Worm (Caenorhabditis elegans) whole organism, L4 larva: ENCODE data around the gene D2023.1.

Source experiments
- D1046.2 ChIP-seq: fragments of 200-800 bp; sonication (Bioruptor generic); IDR thresholded peaks from 2 replicates; pipeline ENCODE4 v1.3.6; 2022; ENCODE audit warnings: missing genetic modification characterization, missing compliant biosample characterization
- F44E2.7 ChIP-seq: fragments of 200-800 bp; sonication (Bioruptor generic); IDR thresholded peaks from 2 replicates; pipeline ENCODE4 v2.1.2; 2022; ENCODE audit warnings: missing genetic modification characterization, missing compliant biosample characterization
- T20F7.1 ChIP-seq: fragments of 200-800 bp; sonication (Bioruptor generic); optimal IDR thresholded peaks from 2 replicates; lab custom pipeline; 2018; ENCODE audit warnings: mild to moderate bottlenecking, missing genetic modification characterization, missing compliant biosample characterization
- Y105C5A.15 ChIP-seq: fragments of 200-800 bp; sonication (Bioruptor generic); IDR thresholded peaks from 2 replicates; pipeline ENCODE4 v1.3.6; 2022; ENCODE audit warnings: missing genetic modification characterization, missing compliant biosample characterization
- Y75B8A.6 ChIP-seq: fragments of 200-800 bp; sonication (Bioruptor generic); IDR thresholded peaks from 2 replicates; pipeline ENCODE4 v1.3.6; 2022; ENCODE audit warnings: missing genetic modification reagents, missing genetic modification characterization, missing compliant biosample characterization
- aha-1 ChIP-seq: fragments of 150-350 bp; peaks from one replicate; lab custom pipeline; 2014; ENCODE audit warnings: missing biosample characterization, missing genetic modification characterization
- attf-4 ChIP-seq: sonication (generic microtip); optimal IDR thresholded peaks from 3 replicates; lab custom pipeline; 2017; ENCODE audit warnings: missing biosample characterization, missing genetic modification characterization
- ceh-20 ChIP-seq: fragments of 200-800 bp; sonication (Bioruptor generic); IDR thresholded peaks from 2 replicates; pipeline ENCODE4 v1.3.6; 2022; ENCODE audit warnings: missing genetic modification reagents, missing genetic modification characterization, missing compliant biosample characterization
- ceh-44 ChIP-seq: fragments of 200-800 bp; sonication (Bioruptor generic); IDR thresholded peaks from 2 replicates; pipeline ENCODE4 v1.3.6; 2022; ENCODE audit warnings: missing genetic modification reagents, missing genetic modification characterization, missing compliant biosample characterization
- ceh-62 ChIP-seq: sonication (generic microtip); optimal IDR thresholded peaks from 2 replicates; lab custom pipeline; 2017; ENCODE audit warnings: missing biosample characterization, missing genetic modification characterization
- ces-1 ChIP-seq: fragments of 150-350 bp; sonication (generic microtip); optimal IDR thresholded peaks from 4 replicates; lab custom pipeline; 2014; ENCODE audit warnings: missing biosample characterization, missing genetic modification reagents, missing genetic modification characterization
- daf-16 ChIP-seq, 3 experiments: sonication (generic microtip); optimal IDR thresholded peaks; 2 replicates each; lab custom pipeline; 2016 to 2017; ENCODE audit warnings: missing genetic modification characterization in 3 of 3, missing genetic modification reagents in 3 of 3, mild to moderate bottlenecking in 2 of 3, missing compliant biosample characterization in 2 of 3, missing biosample characterization in 1 of 3, moderate library complexity in 1 of 3
- dmd-6 ChIP-seq: fragments of 200-800 bp; sonication (Bioruptor generic); IDR thresholded peaks from 2 replicates; pipeline ENCODE4 v1.3.6; 2022; ENCODE audit warnings: missing genetic modification reagents, missing genetic modification characterization, missing compliant biosample characterization
- dmd-9 ChIP-seq: fragments of 200-800 bp; sonication (Bioruptor generic); IDR thresholded peaks from 2 replicates; pipeline ENCODE4 v1.3.6; 2022; ENCODE audit warnings: missing genetic modification reagents, missing genetic modification characterization, missing compliant biosample characterization
- egl-27 ChIP-seq: sonication (generic microtip); optimal IDR thresholded peaks from 3 replicates; lab custom pipeline; 2017; ENCODE audit warnings: missing biosample characterization, missing genetic modification reagents, missing genetic modification characterization
- egl-43 ChIP-seq: fragments of 200-800 bp; sonication (Bioruptor generic); IDR thresholded peaks from 2 replicates; pipeline ENCODE4 v1.3.6; 2022; ENCODE audit warnings: missing genetic modification reagents, missing genetic modification characterization, missing compliant biosample characterization
- fkh-10 ChIP-seq: fragments of 150-350 bp; optimal IDR thresholded peaks from 2 replicates; lab custom pipeline; 2014; ENCODE audit warnings: missing biosample characterization, missing genetic modification reagents, missing genetic modification characterization
- lim-7 ChIP-seq: fragments of 200-800 bp; sonication (Bioruptor generic); IDR thresholded peaks from 2 replicates; pipeline ENCODE4 v1.3.6; 2022; ENCODE audit warnings: missing genetic modification characterization, missing compliant biosample characterization
- lin-29 ChIP-seq: fragments of 200-800 bp; sonication (Bioruptor generic); IDR thresholded peaks from 2 replicates; pipeline ENCODE4 v1.3.6; 2022; ENCODE audit warnings: missing genetic modification reagents, missing genetic modification characterization, missing compliant biosample characterization
- lin-38 ChIP-seq: fragments of 200-800 bp; sonication (Bioruptor generic); IDR thresholded peaks from 2 replicates; pipeline ENCODE4 v1.3.6; 2022; ENCODE audit warnings: missing genetic modification reagents, missing genetic modification characterization, missing compliant biosample characterization
- lin-39 ChIP-seq: fragments of 150-350 bp; optimal IDR thresholded peaks from 2 replicates; lab custom pipeline; 2014; ENCODE audit warnings: missing biosample characterization, missing genetic modification reagents, missing genetic modification characterization
- lir-3 ChIP-seq: sonication (generic microtip); optimal IDR thresholded peaks from 2 replicates; lab custom pipeline; 2016; ENCODE audit warnings: mild to moderate bottlenecking, missing genetic modification characterization, missing compliant biosample characterization
- madf-5 ChIP-seq, 2 experiments: fragments of 200-800 bp; sonication (Bioruptor generic); IDR thresholded peaks; 2 replicates each; pipeline ENCODE4 v1.3.6; 2022; ENCODE audit warnings: missing compliant biosample characterization in 2 of 2, missing genetic modification characterization in 2 of 2
- mep-1 ChIP-seq: fragments of 150-350 bp; sonication (generic microtip); optimal IDR thresholded peaks from 3 replicates; lab custom pipeline; 2014; ENCODE audit warnings: missing biosample characterization, missing genetic modification characterization
- mes-2 ChIP-seq: sonication (generic microtip); optimal IDR thresholded peaks from 2 replicates; lab custom pipeline; 2016; ENCODE audit warnings: missing genotype, mild to moderate bottlenecking, missing genetic modification characterization, missing compliant biosample characterization; ENCODE audit not compliant: poor library complexity, severe bottlenecking
- nhr-111 ChIP-seq: fragments of 200-800 bp; sonication (Bioruptor generic); optimal IDR thresholded peaks from 2 replicates; lab custom pipeline; 2018; ENCODE audit warnings: mild to moderate bottlenecking, missing genetic modification characterization, missing compliant biosample characterization
- nhr-41 ChIP-seq: fragments of 200-800 bp; sonication (Bioruptor generic); IDR thresholded peaks from 2 replicates; pipeline ENCODE4 v1.3.6; 2022; ENCODE audit warnings: missing genetic modification reagents, missing genetic modification characterization, missing compliant biosample characterization
- nhr-42 ChIP-seq: fragments of 200-800 bp; sonication (Bioruptor generic); IDR thresholded peaks from 2 replicates; pipeline ENCODE4 v1.3.6; 2022; ENCODE audit warnings: missing genetic modification characterization, missing compliant biosample characterization
- pha-4 ChIP-seq, 2 experiments: fragments of 150-350 bp in 1 of 2; fragments of 200-800 bp in 1 of 2; sonication (Bioruptor generic) in 1 of 2; IDR thresholded peaks in 1 of 2; optimal IDR thresholded peaks in 1 of 2; 2 replicates each; pipeline versions ENCODE4 v1.3.6 to Lab custom; 2014 to 2022; ENCODE audit warnings: missing genetic modification characterization in 2 of 2, missing genetic modification reagents in 2 of 2, missing biosample characterization in 1 of 2, missing compliant biosample characterization in 1 of 2
- php-3 ChIP-seq: fragments of 200-800 bp; sonication (Bioruptor generic); IDR thresholded peaks from 2 replicates; pipeline ENCODE4 v1.3.6; 2022; ENCODE audit warnings: missing genetic modification reagents, missing genetic modification characterization, missing compliant biosample characterization
- saeg-2 ChIP-seq: fragments of 200-800 bp; sonication (Bioruptor generic); IDR thresholded peaks from 2 replicates; pipeline ENCODE4 v1.3.6; 2022; ENCODE audit warnings: missing genetic modification reagents, missing genetic modification characterization, missing compliant biosample characterization
- spr-1 ChIP-seq: sonication (generic microtip); optimal IDR thresholded peaks from 2 replicates; lab custom pipeline; 2016; ENCODE audit warnings: mild to moderate bottlenecking, missing genetic modification characterization, missing compliant biosample characterization
- unc-130 ChIP-seq: sonication (generic microtip); optimal IDR thresholded peaks from 2 replicates; lab custom pipeline; 2016; ENCODE audit warnings: missing genetic modification reagents, missing genetic modification characterization, missing compliant biosample characterization
- unc-62 ChIP-seq, 3 experiments: fragments of 150-350 bp in 1 of 3; sonication (generic microtip); optimal IDR thresholded peaks in 2 of 3; peaks in 1 of 3; 1 replicate in 1 of 3; 2 replicates in 2 of 3; lab custom pipeline; 2014 to 2017; ENCODE audit warnings: missing biosample characterization in 3 of 3, missing genetic modification characterization in 3 of 3, missing genetic modification reagents in 3 of 3, missing genotype in 1 of 3
- vab-7 ChIP-seq: fragments of 200-800 bp; sonication (Bioruptor generic); IDR thresholded peaks from 2 replicates; pipeline ENCODE4 v1.3.6; 2022; ENCODE audit warnings: missing genetic modification reagents, missing genetic modification characterization, missing compliant biosample characterization
- zfp-3 ChIP-seq: fragments of 200-800 bp; sonication (Bioruptor generic); conservative IDR thresholded peaks from 2 replicates; pipeline ENCODE4 v1.3.6; 2022; ENCODE audit warnings: missing genetic modification reagents, missing genetic modification characterization, missing compliant biosample characterization

Gene D2023.1

ce11 chrV:11817263-11817726, 27.9 kb downstream of the D2023.1 start (continued):
- no peak for TF ChIP-seq lin-39 (tag; lab: Kevin White, UChicago)
- 0 out of 2 replicates have a peak, but pooled peaks have one; percentile 72 for TF ChIP-seq nhr-42
- no peak for TF ChIP-seq ceh-20 (GFP tag; lab: Robert Waterston, UW)
- TF ChIP-seq D1046.2 (GFP tag; lab: Robert Waterston, UW) = peak; percentile 69; the same call in 1 of the 2 replicates
- no peak for TF ChIP-seq ceh-44
- TF ChIP-seq php-3 = peak; percentile 58; the same call in 1 of the 2 replicates
- TF ChIP-seq nhr-41 (GFP tag; lab: Robert Waterston, UW) = no peak
- 0 out of 4 replicates have a peak, but pooled peaks of 1 of the 2 experiments have one; percentile 29 for TF ChIP-seq madf-5 (GFP tag; IDR thresholded peaks at IDR 0.05; lab: Robert Waterston, UW)
- TF ChIP-seq dmd-9 (GFP tag; lab: Robert Waterston, UW) = no peak
- no peak for TF ChIP-seq nhr-111 (GFP tag; lab: Kevin White, UChicago)
- peak; percentile 25; the same call in 1 of the 2 replicates for TF ChIP-seq dmd-6 (GFP tag; lab: Robert Waterston, UW)
- TF ChIP-seq Y75B8A.6 (GFP tag; lab: Robert Waterston, UW) = peak; percentile 7; the same call in 1 of the 2 replicates
- TF ChIP-seq mep-1 (tag; lab: Kevin White, UChicago) = peak; percentile 48
- TF ChIP-seq saeg-2 = 0 out of 2 replicates have a peak, but pooled peaks have one; percentile 26
- TF ChIP-seq spr-1 (tag; lab: Kevin White, UChicago) = no peak
- 0 out of 2 replicates have a peak, but pooled peaks have one; percentile 14 for TF ChIP-seq F44E2.7 (GFP tag; lab: Robert Waterston, UW)
- TF ChIP-seq egl-27 = no peak

ce11 chrV:11818064-11818463, 28.7 kb downstream of the D2023.1 start:
- TF ChIP-seq lim-7 (GFP tag; lab: Robert Waterston, UW) = no peak
- peak; percentile 79; the same call in 1 of the 2 replicates for TF ChIP-seq zfp-3
- no peak for TF ChIP-seq unc-130
- TF ChIP-seq lin-29 (GFP tag; lab: Robert Waterston, UW) = no peak
- TF ChIP-seq lir-3 = no peak
- no peak for TF ChIP-seq egl-43
- TF ChIP-seq Y105C5A.15 (GFP tag; lab: Robert Waterston, UW) = 0 out of 2 replicates have a peak, but pooled peaks have one; percentile 32
- no peak for TF ChIP-seq unc-62 (GFP tag; optimal IDR thresholded peaks at IDR 0.05 in 1 of 2; lab: Kevin White, UChicago)
- no peak for TF ChIP-seq unc-62 (tag; optimal IDR thresholded peaks at IDR 0.05; lab: Kevin White, UChicago)
- TF ChIP-seq nhr-42 = peak; percentile 17; the same call in 1 of the 2 replicates
- TF ChIP-seq mes-2 = no peak
- no peak for TF ChIP-seq egl-27
- 0 out of 2 replicates have a peak, but pooled peaks have one; percentile 12 for TF ChIP-seq ceh-20 (GFP tag; lab: Robert Waterston, UW)
- 0 out of 2 replicates have a peak, but pooled peaks have one; percentile 35 for TF ChIP-seq pha-4 (GFP tag; IDR thresholded peaks at IDR 0.05; lab: Robert Waterston, UW)
- TF ChIP-seq pha-4 (tag; optimal IDR thresholded peaks at IDR 0.05; lab: Kevin White, UChicago) = no peak
- TF ChIP-seq D1046.2 (GFP tag; lab: Robert Waterston, UW) = 0 out of 2 replicates have a peak, but pooled peaks have one; percentile 11
- no peak for TF ChIP-seq nhr-41 (GFP tag; lab: Robert Waterston, UW)
- no peak for TF ChIP-seq mep-1 (tag; lab: Kevin White, UChicago)
- no peak for TF ChIP-seq ces-1 (GFP tag; lab: Kevin White, UChicago)
- TF ChIP-seq lin-38 = 0 out of 2 replicates have a peak, but pooled peaks have one; percentile 15

- peak in 1 of 2 experiments; percentile 44 for TF ChIP-seq unc-62 (GFP tag; optimal IDR thresholded peaks at IDR 0.05 in 1 of 2; lab: Kevin White, UChicago)
- TF ChIP-seq unc-62 (tag; optimal IDR thresholded peaks at IDR 0.05; lab: Kevin White, UChicago) = no peak
- no peak for TF ChIP-seq ceh-62 (tag; lab: Kevin White, UChicago)
Observed at ce11 chrV:11818786-11819185, 29.4 kb downstream of the D2023.1 start.

- TF ChIP-seq attf-4 (tag; lab: Kevin White, UChicago) (no peak), vab-7 (GFP tag; lab: Robert Waterston, UW) (0 out of 2 replicates have a peak, but pooled peaks have one; percentile 2), ceh-20 (GFP tag; lab: Robert Waterston, UW) (no peak), daf-16 (GFP tag; optimal IDR thresholded peaks at IDR 0.05; lab: Kevin White, UChicago) (no peak), daf-16 (tag; optimal IDR thresholded peaks at IDR 0.05; lab: Kevin White, UChicago) (peak; percentile 4), aha-1 (tag; lab: Kevin White, UChicago) (peak; percentile 76), T20F7.1 (GFP tag; lab: Kevin White, UChicago) (no peak), fkh-10 (GFP tag; lab: Kevin White, UChicago) (no peak), lin-29 (GFP tag; lab: Robert Waterston, UW) (no peak)
Observed at ce11 chrV:11819451-11819850, 30.1 kb downstream of the D2023.1 start.
